Worm (Caenorhabditis elegans) whole organism, L4 larva: ENCODE data around the gene T14B4.9.

Experiments used
- ZK337.2 ChIP-seq: fragments of 200-800 bp; sonication (Bioruptor generic); IDR thresholded peaks from 2 replicates; pipeline ENCODE4 v1.3.6; 2022; ENCODE audit warnings: missing genetic modification reagents, missing genetic modification characterization, missing compliant biosample characterization
- daf-12 ChIP-seq: fragments of 150-350 bp; optimal IDR thresholded peaks from 2 replicates; lab custom pipeline; 2014; ENCODE audit warnings: missing biosample characterization, missing genetic modification reagents, missing genetic modification characterization
- dpl-1 ChIP-seq: fragments of 150-350 bp; optimal IDR thresholded peaks from 2 replicates; lab custom pipeline; 2014; ENCODE audit warnings: missing biosample characterization, missing genetic modification reagents, missing genetic modification characterization
- dve-1 ChIP-seq: sonication (generic microtip); optimal IDR thresholded peaks from 2 replicates; lab custom pipeline; 2017; ENCODE audit warnings: antibody characterized with exemption, mild to moderate bottlenecking, missing genetic modification characterization, missing compliant biosample characterization; ENCODE audit not compliant: insufficient read depth
- hmg-1.1 ChIP-seq: fragments of 200-800 bp; sonication (Bioruptor generic); IDR thresholded peaks from 2 replicates; pipeline ENCODE4 v1.3.6; 2022; ENCODE audit warnings: missing genetic modification reagents, missing genetic modification characterization, missing compliant biosample characterization
- nhr-11 ChIP-seq: fragments of 150-350 bp; optimal IDR thresholded peaks from 2 replicates; lab custom pipeline; 2014; ENCODE audit warnings: missing biosample characterization, missing genetic modification characterization
- nhr-76 ChIP-seq: fragments of 150-350 bp; optimal IDR thresholded peaks from 2 replicates; lab custom pipeline; 2014; ENCODE audit warnings: missing biosample characterization, missing genetic modification characterization
- pqm-1 ChIP-seq: sonication (generic microtip); optimal IDR thresholded peaks from 2 replicates; lab custom pipeline; 2017; ENCODE audit warnings: missing biosample characterization, missing genetic modification characterization
- skn-1 ChIP-seq: fragments of 150-350 bp; optimal IDR thresholded peaks from 2 replicates; lab custom pipeline; 2014; ENCODE audit warnings: missing biosample characterization, missing genetic modification characterization
- unc-130 ChIP-seq: sonication (generic microtip); optimal IDR thresholded peaks from 2 replicates; lab custom pipeline; 2016; ENCODE audit warnings: missing genetic modification reagents, missing genetic modification characterization, missing compliant biosample characterization
- unc-62 ChIP-seq, 3 experiments: fragments of 150-350 bp in 1 of 3; sonication (generic microtip); optimal IDR thresholded peaks in 2 of 3; peaks in 1 of 3; 1 replicate in 1 of 3; 2 replicates in 2 of 3; lab custom pipeline; 2014 to 2017; ENCODE audit warnings: missing biosample characterization in 3 of 3, missing genetic modification characterization in 3 of 3, missing genetic modification reagents in 3 of 3, missing genotype in 1 of 3
- zip-11 ChIP-seq: fragments of 200-800 bp; sonication (Bioruptor generic); IDR thresholded peaks from 2 replicates; pipeline ENCODE4 v1.3.6; 2022; ENCODE audit warnings: missing genetic modification characterization, missing compliant biosample characterization

- no peak for TF ChIP-seq zip-11 (GFP tag; lab: Robert Waterston, UW)
- no peak for TF ChIP-seq daf-12
- no peak for TF ChIP-seq ZK337.2
- TF ChIP-seq nhr-11 (tag; lab: Kevin White, UChicago), result no peak
- TF ChIP-seq dpl-1 (GFP tag; lab: Kevin White, UChicago), result no peak
- no peak for TF ChIP-seq skn-1
- TF ChIP-seq dve-1 (tag; lab: Kevin White, UChicago), result no peak
- TF ChIP-seq unc-62 (GFP tag; optimal IDR thresholded peaks at IDR 0.05 in 1 of 2; lab: Kevin White, UChicago), result no peak
- TF ChIP-seq unc-62 (tag; optimal IDR thresholded peaks at IDR 0.05; lab: Kevin White, UChicago), result no peak
- TF ChIP-seq nhr-76 (tag; lab: Kevin White, UChicago), result no peak
- TF ChIP-seq hmg-1.1 (GFP tag; lab: Robert Waterston, UW), result no peak
- TF ChIP-seq pqm-1 (tag; lab: Kevin White, UChicago), result no peak
- no peak for TF ChIP-seq unc-130
Measured at ce11 chrII:6736066-6736465, 2.4 kb upstream of the T14B4.9 start, which contains the start of gene mrps-18.C.
